Worm (Caenorhabditis elegans): ENCODE measurements around the gene rmd-1.

The rmd-1 gene

DNA sequence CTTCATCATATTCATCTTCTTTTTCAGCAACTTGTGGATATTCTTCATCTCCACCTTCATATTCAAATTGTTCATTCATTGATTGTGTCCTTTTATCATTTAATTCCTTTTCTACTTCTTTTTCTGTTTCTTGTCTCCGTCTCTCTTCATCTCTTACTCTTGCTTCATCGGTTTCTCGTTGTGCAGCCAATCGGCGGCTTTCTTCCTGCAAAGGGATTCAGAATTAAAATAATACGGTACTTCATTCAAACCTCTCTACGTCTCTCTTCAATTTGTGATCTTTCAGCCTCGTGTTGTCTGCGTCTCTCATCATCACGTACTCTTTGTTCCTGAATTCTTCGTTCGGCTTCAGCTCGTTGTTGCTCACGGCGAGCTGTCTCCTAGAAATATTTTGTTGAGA, 18.2 kb upstream of the rmd-1 start:
- no peak for TF ChIP-seq F13C5.2 (tag; optimal IDR thresholded peaks at IDR 0.05)
- no peak for TF ChIP-seq ceh-13 (GFP tag; optimal IDR thresholded peaks at IDR 0.05)
- no peak for TF ChIP-seq ama-1 (optimal IDR thresholded peaks at IDR 0.05)
- no peak for TF ChIP-seq sea-1 (GFP tag; conservative IDR thresholded peaks at IDR 0.05)
- no peak for TF ChIP-seq tbx-37 (GFP tag; conservative IDR thresholded peaks at IDR 0.05)
- TF ChIP-seq aly-1 (tag; optimal IDR thresholded peaks at IDR 0.05), result no peak
- TF ChIP-seq hmg-4 (GFP tag; optimal IDR thresholded peaks at IDR 0.05), result no peak
- TF ChIP-seq hnd-1 (tag; optimal IDR thresholded peaks at IDR 0.05), result no peak
- TF ChIP-seq ets-7 (tag; optimal IDR thresholded peaks at IDR 0.05), result no peak
- no peak for TF ChIP-seq flt-1 (GFP tag; IDR thresholded peaks at IDR 0.05)
- no peak for TF ChIP-seq ceh-36 (tag; optimal IDR thresholded peaks at IDR 0.05)

DNA sequence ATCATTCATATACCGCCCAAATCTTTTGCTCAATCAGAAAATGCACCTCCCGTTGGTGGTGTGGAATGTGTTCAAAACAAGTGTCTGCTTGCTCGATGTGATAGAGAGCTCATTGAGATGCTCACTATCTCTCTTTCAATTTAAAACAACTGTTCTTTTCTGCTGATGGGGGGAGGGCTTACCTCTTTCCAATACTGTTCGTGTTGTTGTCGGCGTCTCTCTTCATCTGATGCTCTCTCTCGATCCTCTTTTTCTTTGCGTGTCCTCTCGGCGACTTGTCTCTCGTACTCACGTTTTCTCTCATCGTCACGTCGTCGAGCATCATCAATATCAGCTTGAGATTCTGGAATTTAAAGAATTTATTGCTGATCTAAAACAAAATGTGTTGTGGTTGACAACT, 16.9 kb upstream of the rmd-1 start:
- TF ChIP-seq hmg-4 (GFP tag; optimal IDR thresholded peaks at IDR 0.05), result no peak
- TF ChIP-seq hnd-1 (tag; optimal IDR thresholded peaks at IDR 0.05), result no peak
- TF ChIP-seq tbx-37 (GFP tag; conservative IDR thresholded peaks at IDR 0.05), result no peak
- TF ChIP-seq aly-1 (tag; optimal IDR thresholded peaks at IDR 0.05), result no peak
- TF ChIP-seq scrt-1 (GFP tag; IDR thresholded peaks at IDR 0.05), result no peak
- TF ChIP-seq ceh-36 (tag; optimal IDR thresholded peaks at IDR 0.05), result no peak
- TF ChIP-seq flt-1 (GFP tag; IDR thresholded peaks at IDR 0.05), result no peak
- TF ChIP-seq F13C5.2 (tag; optimal IDR thresholded peaks at IDR 0.05), result no peak
- no peak for TF ChIP-seq ets-7 (tag; optimal IDR thresholded peaks at IDR 0.05)
- TF ChIP-seq pes-1 (GFP tag; IDR thresholded peaks at IDR 0.05), result no peak
- no peak for TF ChIP-seq ceh-13 (GFP tag; optimal IDR thresholded peaks at IDR 0.05)
- no peak for TF ChIP-seq tbx-11 (GFP tag; IDR thresholded peaks at IDR 0.05)
- no peak for TF ChIP-seq B0310.2 (tag; optimal IDR thresholded peaks at IDR 0.05)
- no peak for TF ChIP-seq ama-1 (optimal IDR thresholded peaks at IDR 0.05)
- TF ChIP-seq sea-1 (GFP tag; conservative IDR thresholded peaks at IDR 0.05), result no peak
- TF ChIP-seq hmbx-1 (tag; optimal IDR thresholded peaks at IDR 0.05), result no peak

DNA sequence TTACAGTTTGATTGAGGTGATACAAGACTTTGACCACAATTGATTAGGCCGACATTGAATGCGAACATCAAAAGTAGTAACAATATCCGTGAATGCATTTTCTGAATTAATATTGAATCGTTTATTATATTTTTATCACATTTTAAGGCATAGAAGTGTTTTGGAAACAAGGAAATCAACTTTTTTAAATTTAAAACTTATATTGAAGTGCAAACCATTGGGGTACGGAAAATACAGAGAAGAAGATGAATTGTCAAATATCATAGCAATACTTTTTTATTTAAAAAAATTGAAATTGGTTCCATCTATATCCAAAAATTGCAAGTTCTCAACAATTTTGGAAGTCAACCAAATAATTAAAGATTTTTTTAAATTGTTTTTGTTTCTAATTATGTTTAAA, 15.7 kb upstream of the rmd-1 start, which contains the start of gene T05G5.1:
TSS of gene T05G5.1 (minus strand) at position 101 of the 400 bp plus-strand sequence.
- no peak for TF ChIP-seq tra-4 (tag; optimal IDR thresholded peaks at IDR 0.05)

DNA sequence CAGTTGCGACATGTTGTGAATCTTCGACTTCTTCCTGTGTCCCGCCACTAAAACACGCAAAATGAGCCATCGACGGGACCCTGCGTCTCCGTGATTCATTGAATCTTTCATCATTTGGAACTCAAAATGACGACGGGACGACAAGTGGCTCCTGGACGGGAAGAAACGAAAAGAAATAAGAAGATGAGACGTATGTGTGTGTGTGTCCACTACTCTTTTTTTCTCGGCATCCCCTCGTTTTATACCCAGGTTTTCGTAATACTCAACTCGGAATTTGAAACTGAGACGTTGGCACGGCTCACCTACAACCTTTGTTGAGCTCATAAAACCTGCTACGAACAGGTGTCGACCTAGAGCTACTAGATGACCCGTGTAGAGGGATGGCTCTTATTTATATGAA, 14.4 kb upstream of the rmd-1 start:
- TF ChIP-seq scrt-1 (GFP tag; IDR thresholded peaks at IDR 0.05) (no peak), ama-1 (optimal IDR thresholded peaks at IDR 0.05) (no peak), aly-1 (tag; optimal IDR thresholded peaks at IDR 0.05) (no peak), sea-1 (GFP tag; conservative IDR thresholded peaks at IDR 0.05) (no peak)

DNA sequence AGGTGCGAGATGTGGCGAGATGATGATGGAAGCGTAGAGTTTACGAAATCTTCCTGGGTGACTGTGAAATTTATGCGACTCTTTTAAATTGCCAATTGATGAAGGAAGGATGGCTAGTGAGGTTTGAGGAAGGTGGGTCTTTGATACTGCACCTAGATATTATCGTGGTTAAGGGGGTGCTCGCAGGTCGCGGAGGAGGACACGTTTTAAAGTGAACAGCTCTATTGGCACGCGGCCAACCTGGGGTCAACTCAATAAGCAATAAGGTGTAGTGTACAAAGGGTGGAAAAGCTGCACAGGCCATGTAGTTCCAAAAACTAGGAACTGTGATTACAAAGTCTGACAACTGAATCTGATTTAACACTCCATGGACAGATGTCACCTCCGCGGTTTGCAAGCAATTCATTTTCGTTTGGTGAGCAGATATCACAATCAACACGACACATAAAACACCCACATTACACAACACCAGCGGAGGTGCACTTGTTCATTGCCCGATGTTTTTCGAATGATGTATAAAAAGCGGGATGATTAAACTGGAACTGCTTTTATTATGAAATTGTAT, 13.5 kb upstream of the rmd-1 start:
- TF ChIP-seq scrt-1 (GFP tag; IDR thresholded peaks at IDR 0.05) (no peak), ama-1 (optimal IDR thresholded peaks at IDR 0.05) (no peak), flt-1 (GFP tag; IDR thresholded peaks at IDR 0.05) (no peak), pes-1 (GFP tag; IDR thresholded peaks at IDR 0.05) (no peak), aly-1 (tag; optimal IDR thresholded peaks at IDR 0.05) (no peak), tbx-11 (GFP tag; IDR thresholded peaks at IDR 0.05) (no peak), B0310.2 (tag; optimal IDR thresholded peaks at IDR 0.05) (no peak), tra-4 (tag; optimal IDR thresholded peaks at IDR 0.05) (no peak), ceh-36 (tag; optimal IDR thresholded peaks at IDR 0.05) (no peak), ceh-13 (GFP tag; optimal IDR thresholded peaks at IDR 0.05) (no peak), hnd-1 (tag; optimal IDR thresholded peaks at IDR 0.05) (no peak), ets-7 (tag; optimal IDR thresholded peaks at IDR 0.05) (no peak)

DNA sequence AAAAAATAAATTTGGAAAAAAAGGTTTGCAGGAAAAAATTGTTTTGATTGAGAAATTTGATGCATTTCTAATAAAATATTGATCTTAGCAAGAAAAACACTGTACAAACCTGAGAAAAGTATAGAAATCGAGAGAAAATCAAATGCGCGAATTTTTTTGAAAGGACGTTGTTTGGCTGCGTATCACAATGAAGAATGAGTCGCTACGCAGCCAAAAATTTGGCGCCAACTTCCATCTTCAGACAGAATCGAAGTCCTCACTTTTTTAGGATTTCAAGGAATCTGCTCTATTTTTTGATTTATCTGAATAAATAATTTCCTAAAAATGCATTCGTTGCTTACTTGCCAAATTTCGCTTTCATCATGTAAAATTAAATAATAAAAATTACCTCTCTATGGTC, 12.2 kb upstream of the rmd-1 start:
- no peak for TF ChIP-seq tbx-37 (GFP tag; conservative IDR thresholded peaks at IDR 0.05)
- TF ChIP-seq ceh-36 (tag; optimal IDR thresholded peaks at IDR 0.05), result no peak
- TF ChIP-seq pes-1 (GFP tag; IDR thresholded peaks at IDR 0.05), result no peak
- TF ChIP-seq ets-7 (tag; optimal IDR thresholded peaks at IDR 0.05), result no peak
- TF ChIP-seq hnd-1 (tag; optimal IDR thresholded peaks at IDR 0.05), result no peak
- no peak for TF ChIP-seq F13C5.2 (tag; optimal IDR thresholded peaks at IDR 0.05)
- no peak for TF ChIP-seq sea-1 (GFP tag; conservative IDR thresholded peaks at IDR 0.05)

DNA sequence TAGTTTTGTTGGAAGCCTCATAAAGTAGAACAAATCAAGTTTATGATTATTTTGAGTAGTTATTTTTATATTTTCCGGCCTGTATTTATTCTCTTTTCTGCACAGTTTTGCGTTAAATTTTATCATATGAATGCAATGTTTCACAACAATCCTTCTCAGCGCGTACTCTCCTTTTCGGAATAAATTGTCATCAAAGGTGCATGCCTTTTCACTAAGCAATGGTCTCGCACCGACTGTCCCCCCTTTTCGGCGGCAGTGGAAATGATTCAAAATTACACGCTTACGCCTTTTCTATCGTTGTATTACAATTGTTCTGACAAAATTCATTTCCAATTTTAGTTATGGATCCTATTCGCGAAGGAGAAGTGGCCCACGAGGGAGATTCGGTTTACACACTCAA, 11.8 kb upstream of the rmd-1 start, which contains the start of the genes iff-1 and cdk-1:
TSS of gene iff-1 (minus strand) at position 61 of the 400 bp plus-strand sequence.
TSS of gene cdk-1 (plus strand) at position 340 of the 400 bp plus-strand sequence.
- TF ChIP-seq hmg-4 (GFP tag; optimal IDR thresholded peaks at IDR 0.05) (peak; percentile 33), B0310.2 (tag; optimal IDR thresholded peaks at IDR 0.05) (no peak)

DNA sequence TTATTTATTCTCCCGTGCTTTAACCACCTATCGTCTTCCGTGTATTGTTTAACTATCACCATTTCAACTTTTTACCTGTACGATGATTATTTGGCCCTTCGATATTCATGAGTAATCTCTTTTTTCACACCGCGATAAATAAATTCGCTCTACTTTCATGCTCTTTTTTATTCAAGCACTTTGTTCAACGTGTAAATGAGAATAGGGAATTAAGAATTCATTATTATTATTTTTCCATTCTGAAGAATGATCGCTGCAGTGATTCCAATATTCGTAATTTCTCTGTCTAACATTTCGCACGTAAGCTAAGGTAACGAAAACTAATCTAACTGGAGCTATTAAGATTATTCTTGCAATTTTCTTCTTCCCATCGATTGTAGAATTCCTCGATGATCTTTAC, 10.2 kb upstream of the rmd-1 start, which contains the start of gene T05G5.4:
TSS of gene T05G5.4 (plus strand) at position 241 of the 400 bp plus-strand sequence.
- no peak for TF ChIP-seq sea-1 (GFP tag; conservative IDR thresholded peaks at IDR 0.05)
- TF ChIP-seq scrt-1 (GFP tag; IDR thresholded peaks at IDR 0.05), result no peak
- TF ChIP-seq pes-1 (GFP tag; IDR thresholded peaks at IDR 0.05), result no peak
- no peak for TF ChIP-seq B0310.2 (tag; optimal IDR thresholded peaks at IDR 0.05)

DNA sequence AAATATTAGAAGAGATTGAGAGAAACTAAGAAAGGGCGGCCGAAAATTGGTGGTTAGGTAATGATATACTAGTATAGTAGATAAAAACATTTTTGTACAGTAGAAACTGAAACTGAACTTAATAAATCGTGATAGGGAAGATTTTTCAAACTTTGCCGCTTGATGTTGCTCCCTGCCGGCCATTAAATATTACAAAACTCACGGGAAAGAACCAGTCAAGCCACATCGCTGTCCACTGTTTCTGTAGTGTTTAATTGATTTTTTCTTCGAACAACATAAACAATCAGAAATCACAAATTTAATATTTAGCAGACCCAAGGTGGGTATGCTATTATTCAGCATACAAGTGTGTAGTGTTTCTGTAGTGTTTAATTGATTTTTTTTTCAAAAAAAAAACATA, 7.8 kb upstream of the rmd-1 start, which contains the start of gene T05G5.5:
TSS of gene T05G5.5 (minus strand) at position 359 of the 400 bp plus-strand sequence.
- TF ChIP-seq tbx-37 (GFP tag; conservative IDR thresholded peaks at IDR 0.05) (no peak), B0310.2 (tag; optimal IDR thresholded peaks at IDR 0.05) (no peak), aly-1 (tag; optimal IDR thresholded peaks at IDR 0.05) (no peak), hnd-1 (tag; optimal IDR thresholded peaks at IDR 0.05) (no peak), ceh-13 (GFP tag; optimal IDR thresholded peaks at IDR 0.05) (no peak), flt-1 (GFP tag; IDR thresholded peaks at IDR 0.05) (no peak), tbx-11 (GFP tag; IDR thresholded peaks at IDR 0.05) (no peak)
